Worm (Caenorhabditis elegans): ENCODE results near the gene C39B5.10.

The C39B5.10 gene

ce11 chrIII:2243617-2244016 is 4.2 kb upstream of the C39B5.10 start:
- TF ChIP-seq T22C8.4 (GFP tag; IDR thresholded peaks at IDR 0.05) = no peak
- TF ChIP-seq cog-1 (tag; optimal IDR thresholded peaks at IDR 0.05) = no peak
- TF ChIP-seq klf-2 (GFP tag; conservative IDR thresholded peaks at IDR 0.05) = no peak
- TF ChIP-seq ref-1 (GFP tag; conservative IDR thresholded peaks at IDR 0.05) = no peak
- TF ChIP-seq flt-1 (GFP tag; IDR thresholded peaks at IDR 0.05) = no peak
- no peak for TF ChIP-seq ztf-29 (GFP tag; IDR thresholded peaks at IDR 0.05)
- TF ChIP-seq ztf-23 (GFP tag; IDR thresholded peaks at IDR 0.05) = no peak
- TF ChIP-seq tab-1 (GFP tag; IDR thresholded peaks at IDR 0.05) = no peak
- no peak for TF ChIP-seq med-1 (GFP tag; optimal IDR thresholded peaks at IDR 0.05; ENCODE audit: insufficient read depth)

ce11 chrIII:2240471-2240870 is 1.0 kb upstream of the C39B5.10 start, which contains the start of gene srz-56:
Gene srz-56 (plus strand): TSS chrIII:2240771.
- TF ChIP-seq ztf-23 (GFP tag; IDR thresholded peaks at IDR 0.05) (no peak), flt-1 (GFP tag; IDR thresholded peaks at IDR 0.05) (no peak), ref-1 (GFP tag; conservative IDR thresholded peaks at IDR 0.05) (no peak), ztf-29 (GFP tag; IDR thresholded peaks at IDR 0.05) (no peak), med-1 (GFP tag; optimal IDR thresholded peaks at IDR 0.05; ENCODE audit: insufficient read depth) (no peak), klf-2 (GFP tag; conservative IDR thresholded peaks at IDR 0.05) (no peak), cog-1 (tag; optimal IDR thresholded peaks at IDR 0.05) (no peak), T22C8.4 (GFP tag; IDR thresholded peaks at IDR 0.05) (no peak), tab-1 (GFP tag; IDR thresholded peaks at IDR 0.05) (no peak)

- TF ChIP-seq cog-1 (tag; optimal IDR thresholded peaks at IDR 0.05) = no peak
- peak; percentile 52; the same call in 1 of the 2 replicates for TF ChIP-seq flt-1 (GFP tag; IDR thresholded peaks at IDR 0.05)
These were observed 5.1 kb downstream of the C39B5.10 start, which contains the start of gene C39B5.2 for ce11 chrIII:2234192-2234934. Gene C39B5.2 (plus strand): TSS chrIII:2234884.

ce11 chrIII:2233399-2233798 is 6.0 kb downstream of the C39B5.10 start:
- TF ChIP-seq ztf-23 (GFP tag; IDR thresholded peaks at IDR 0.05) (no peak), flt-1 (GFP tag; IDR thresholded peaks at IDR 0.05) (no peak), med-1 (GFP tag; optimal IDR thresholded peaks at IDR 0.05; ENCODE audit: insufficient read depth) (no peak), ztf-29 (GFP tag; IDR thresholded peaks at IDR 0.05) (no peak), klf-2 (GFP tag; conservative IDR thresholded peaks at IDR 0.05) (no peak), cog-1 (tag; optimal IDR thresholded peaks at IDR 0.05) (no peak), ref-1 (GFP tag; conservative IDR thresholded peaks at IDR 0.05) (no peak), tab-1 (GFP tag; IDR thresholded peaks at IDR 0.05) (no peak), T22C8.4 (GFP tag; IDR thresholded peaks at IDR 0.05) (no peak)

ce11 chrIII:2232360-2232759 is 7.1 kb downstream of the C39B5.10 start, which contains the start of gene fbxa-47:
Gene fbxa-47 (minus strand): TSS chrIII:2232460.
- TF ChIP-seq klf-2 (GFP tag; conservative IDR thresholded peaks at IDR 0.05) = no peak
- no peak for TF ChIP-seq ztf-29 (GFP tag; IDR thresholded peaks at IDR 0.05)
- no peak for TF ChIP-seq med-1 (GFP tag; optimal IDR thresholded peaks at IDR 0.05; ENCODE audit: insufficient read depth)
- no peak for TF ChIP-seq ref-1 (GFP tag; conservative IDR thresholded peaks at IDR 0.05)
- no peak for TF ChIP-seq T22C8.4 (GFP tag; IDR thresholded peaks at IDR 0.05)
- TF ChIP-seq ztf-23 (GFP tag; IDR thresholded peaks at IDR 0.05) = no peak
- TF ChIP-seq tab-1 (GFP tag; IDR thresholded peaks at IDR 0.05) = no peak
- TF ChIP-seq cog-1 (tag; optimal IDR thresholded peaks at IDR 0.05) = no peak
- no peak for TF ChIP-seq flt-1 (GFP tag; IDR thresholded peaks at IDR 0.05)

ce11 chrIII:2227407-2227806 is 12.0 kb downstream of the C39B5.10 start, which contains the start of gene fbxa-62:
Gene fbxa-62 (plus strand): TSS chrIII:2227707.
- TF ChIP-seq flt-1 (GFP tag; IDR thresholded peaks at IDR 0.05) (no peak), ztf-29 (GFP tag; IDR thresholded peaks at IDR 0.05) (no peak), cog-1 (tag; optimal IDR thresholded peaks at IDR 0.05) (no peak), ref-1 (GFP tag; conservative IDR thresholded peaks at IDR 0.05) (no peak), med-1 (GFP tag; optimal IDR thresholded peaks at IDR 0.05; ENCODE audit: insufficient read depth) (no peak), tab-1 (GFP tag; IDR thresholded peaks at IDR 0.05) (no peak), ztf-23 (GFP tag; IDR thresholded peaks at IDR 0.05) (no peak), T22C8.4 (GFP tag; IDR thresholded peaks at IDR 0.05) (no peak), klf-2 (GFP tag; conservative IDR thresholded peaks at IDR 0.05) (no peak)

ce11 chrIII:2224478-2224877 is 15.0 kb downstream of the C39B5.10 start, which contains the start of gene fbxa-38:
Gene fbxa-38 (plus strand): TSS chrIII:2224672.
- TF ChIP-seq cog-1 (tag; optimal IDR thresholded peaks at IDR 0.05) (no peak), tab-1 (GFP tag; IDR thresholded peaks at IDR 0.05) (no peak), T22C8.4 (GFP tag; IDR thresholded peaks at IDR 0.05) (no peak), flt-1 (GFP tag; IDR thresholded peaks at IDR 0.05) (no peak), ztf-29 (GFP tag; IDR thresholded peaks at IDR 0.05) (no peak), ztf-23 (GFP tag; IDR thresholded peaks at IDR 0.05) (no peak), ref-1 (GFP tag; conservative IDR thresholded peaks at IDR 0.05) (no peak), klf-2 (GFP tag; conservative IDR thresholded peaks at IDR 0.05) (no peak), med-1 (GFP tag; optimal IDR thresholded peaks at IDR 0.05; ENCODE audit: insufficient read depth) (no peak)

- TF ChIP-seq tab-1 (GFP tag; IDR thresholded peaks at IDR 0.05) (no peak), ref-1 (GFP tag; conservative IDR thresholded peaks at IDR 0.05) (no peak), T22C8.4 (GFP tag; IDR thresholded peaks at IDR 0.05) (no peak), klf-2 (GFP tag; conservative IDR thresholded peaks at IDR 0.05) (no peak), ztf-23 (GFP tag; IDR thresholded peaks at IDR 0.05) (no peak), ztf-29 (GFP tag; IDR thresholded peaks at IDR 0.05) (no peak), med-1 (GFP tag; optimal IDR thresholded peaks at IDR 0.05; ENCODE audit: insufficient read depth) (no peak), cog-1 (tag; optimal IDR thresholded peaks at IDR 0.05) (no peak), flt-1 (GFP tag; IDR thresholded peaks at IDR 0.05) (no peak)
These were observed 15.5 kb downstream of the C39B5.10 start, which contains the start of gene srd-65 for ce11 chrIII:2223932-2224331. Gene srd-65 (minus strand): TSS chrIII:2224032.

ce11 chrIII:2219408-2219807 is 20.0 kb downstream of the C39B5.10 start, which contains the start of gene fbxa-12:
Gene fbxa-12 (plus strand): TSS chrIII:2219708.
- TF ChIP-seq ref-1 (GFP tag; conservative IDR thresholded peaks at IDR 0.05) = no peak
- no peak for TF ChIP-seq klf-2 (GFP tag; conservative IDR thresholded peaks at IDR 0.05)

Data from whole organism, midembryonic.